Worm (Caenorhabditis elegans) whole organism, L1 larva: Measurements from ENCODE around the gene flp-12.

Experiments
- C34B4.2 ChIP-seq: sonication (generic microtip); optimal IDR thresholded peaks from 2 replicates; lab custom pipeline; 2017; ENCODE audit warnings: mild to moderate bottlenecking, missing genetic modification characterization, missing compliant biosample characterization
- F16B12.6 ChIP-seq: fragments of 150-350 bp; optimal IDR thresholded peaks from 2 replicates; lab custom pipeline; 2014; ENCODE audit warnings: missing biosample characterization, missing genetic modification characterization
- aha-1 ChIP-seq: fragments of 150-350 bp; optimal IDR thresholded peaks from 2 replicates; lab custom pipeline; 2014; ENCODE audit warnings: missing biosample characterization, missing genetic modification characterization
- blmp-1 ChIP-seq: fragments of 150-350 bp; optimal IDR thresholded peaks from 2 replicates; lab custom pipeline; 2014; ENCODE audit warnings: missing biosample characterization, missing genetic modification characterization
- ceh-63 ChIP-seq: fragments of 200-800 bp; sonication (Bioruptor generic); optimal IDR thresholded peaks from 2 replicates; lab custom pipeline; 2018; ENCODE audit warnings: mild to moderate bottlenecking, missing genetic modification characterization, missing compliant biosample characterization
- ceh-82 ChIP-seq, 3 experiments: fragments of 150-350 bp in 1 of 3; sonication (generic microtip) in 2 of 3; optimal IDR thresholded peaks; 2 replicates each; lab custom pipeline; 2014 to 2017; ENCODE audit warnings: missing biosample characterization in 3 of 3, missing genetic modification characterization in 3 of 3
- ceh-90 ChIP-seq: sonication (generic microtip); optimal IDR thresholded peaks from 2 replicates; lab custom pipeline; 2016; ENCODE audit warnings: missing genetic modification characterization, missing compliant biosample characterization
- dsc-1 ChIP-seq: sonication (generic microtip); optimal IDR thresholded peaks from 2 replicates; lab custom pipeline; 2016; ENCODE audit warnings: mild to moderate bottlenecking, missing genetic modification characterization, missing compliant biosample characterization
- efl-1 ChIP-seq, 4 experiments: fragments of 150-350 bp; optimal IDR thresholded peaks in 3 of 4; peaks in 1 of 4; 1 replicate in 1 of 4; 2 replicates in 3 of 4; lab custom pipeline; 2014; ENCODE audit warnings: missing biosample characterization in 2 of 4, missing genetic modification characterization in 2 of 4, missing genetic modification reagents in 2 of 4
- egl-27 ChIP-seq, 2 experiments: fragments of 150-350 bp in 1 of 2; sonication (generic microtip); optimal IDR thresholded peaks; 3 replicates each; lab custom pipeline; 2017 to 2018; ENCODE audit warnings: missing biosample characterization in 2 of 2, missing genetic modification characterization in 2 of 2, missing genetic modification reagents in 2 of 2
- elt-2 ChIP-seq: sonication (generic microtip); optimal IDR thresholded peaks from 2 replicates; lab custom pipeline; 2016; ENCODE audit warnings: missing genetic modification characterization, mild to moderate bottlenecking, inconsistent platforms, missing compliant biosample characterization, missing genetic modification reagents
- elt-3 ChIP-seq, 6 experiments: fragments of 150-350 bp in 1 of 6; sonication (generic microtip); optimal IDR thresholded peaks; 2 replicates each; lab custom pipeline; 2017 to 2018; ENCODE audit warnings: missing biosample characterization in 6 of 6, missing genetic modification characterization in 6 of 6, inconsistent platforms in 1 of 6
- ets-5 ChIP-seq: fragments of 200-800 bp; sonication (Bioruptor generic); IDR thresholded peaks from 2 replicates; pipeline ENCODE4 v1.3.6; 2022; ENCODE audit warnings: missing genetic modification characterization, missing compliant biosample characterization
- fkh-10 ChIP-seq: sonication (generic microtip); optimal IDR thresholded peaks from 2 replicates; lab custom pipeline; 2017; ENCODE audit warnings: missing biosample characterization, missing genetic modification reagents, missing genetic modification characterization
- fkh-8 ChIP-seq: sonication (generic microtip); optimal IDR thresholded peaks from 2 replicates; lab custom pipeline; 2016; ENCODE audit warnings: mild to moderate bottlenecking, missing genetic modification characterization, missing compliant biosample characterization
- hlh-4 ChIP-seq: sonication (generic microtip); optimal IDR thresholded peaks from 2 replicates; lab custom pipeline; 2016; ENCODE audit warnings: mild to moderate bottlenecking, missing genetic modification characterization, missing compliant biosample characterization
- hpl-2 ChIP-seq: fragments of 150-350 bp; optimal IDR thresholded peaks from 2 replicates; lab custom pipeline; 2014; ENCODE audit warnings: missing biosample characterization, missing genetic modification reagents, missing genetic modification characterization
- irx-1 ChIP-seq: sonication (generic microtip); optimal IDR thresholded peaks from 2 replicates; lab custom pipeline; 2016; ENCODE audit warnings: missing genetic modification characterization, missing compliant biosample characterization
- lin-13 ChIP-seq: fragments of 150-350 bp; optimal IDR thresholded peaks from 2 replicates; lab custom pipeline; 2014; ENCODE audit warnings: missing biosample characterization, missing genetic modification reagents, missing genetic modification characterization
- lin-15B ChIP-seq: fragments of 150-350 bp; sonication (generic microtip); optimal IDR thresholded peaks from 3 replicates; lab custom pipeline; 2014; ENCODE audit warnings: missing biosample characterization, missing genetic modification characterization
- lir-3 ChIP-seq: sonication (generic microtip); optimal IDR thresholded peaks from 2 replicates; lab custom pipeline; 2016; ENCODE audit warnings: mild to moderate bottlenecking, missing genetic modification characterization, moderate library complexity, missing compliant biosample characterization; ENCODE audit not compliant: poor library complexity
- mab-9 ChIP-seq: fragments of 200-800 bp; sonication (Bioruptor generic); IDR thresholded peaks from 2 replicates; pipeline ENCODE4 v1.3.6; 2022; ENCODE audit warnings: missing genetic modification reagents, missing genetic modification characterization, missing compliant biosample characterization
- mdl-1 ChIP-seq, 2 experiments: fragments of 150-350 bp; optimal IDR thresholded peaks; 2 replicates each; lab custom pipeline; 2014 to 2017; ENCODE audit warnings: missing biosample characterization in 2 of 2, missing genetic modification characterization in 2 of 2, inconsistent platforms in 1 of 2
- nhr-11 ChIP-seq: fragments of 150-350 bp; optimal IDR thresholded peaks from 2 replicates; lab custom pipeline; 2014; ENCODE audit warnings: missing biosample characterization, missing genetic modification characterization
- nhr-12 ChIP-seq: sonication (generic microtip); optimal IDR thresholded peaks from 2 replicates; lab custom pipeline; 2017; ENCODE audit warnings: missing biosample characterization, missing genetic modification characterization
- nhr-19 ChIP-seq: fragments of 200-800 bp; sonication (Bioruptor generic); conservative IDR thresholded peaks from 2 replicates; pipeline ENCODE4 v1.3.6; 2022; ENCODE audit warnings: missing genetic modification characterization, missing compliant biosample characterization
- nhr-20 ChIP-seq: sonication (generic microtip); optimal IDR thresholded peaks from 2 replicates; lab custom pipeline; 2016; ENCODE audit warnings: mild to moderate bottlenecking, missing genetic modification characterization, missing compliant biosample characterization
- nhr-47 ChIP-seq: sonication (generic microtip); optimal IDR thresholded peaks from 2 replicates; lab custom pipeline; 2016; ENCODE audit warnings: mild to moderate bottlenecking, missing genetic modification characterization, moderate library complexity, missing compliant biosample characterization
- nhr-71 ChIP-seq: sonication (generic microtip); optimal IDR thresholded peaks from 2 replicates; lab custom pipeline; 2016; ENCODE audit warnings: mild to moderate bottlenecking, missing genetic modification characterization, moderate library complexity, missing compliant biosample characterization
- nhr-76 ChIP-seq: sonication (generic microtip); optimal IDR thresholded peaks from 2 replicates; lab custom pipeline; 2017; ENCODE audit warnings: missing biosample characterization, missing genetic modification characterization
- nhr-84 ChIP-seq: sonication (generic microtip); optimal IDR thresholded peaks from 2 replicates; lab custom pipeline; 2017; ENCODE audit warnings: missing biosample characterization, missing genetic modification characterization
- nhr-85 ChIP-seq: sonication (generic microtip); peaks from one replicate; lab custom pipeline; 2016; ENCODE audit warnings: missing genetic modification characterization, inconsistent platforms, missing compliant biosample characterization
- pag-3 ChIP-seq: sonication (generic microtip); optimal IDR thresholded peaks from 2 replicates; lab custom pipeline; 2017; ENCODE audit warnings: missing genetic modification characterization, mild to moderate bottlenecking, missing compliant biosample characterization, antibody characterized with exemption, borderline replicate concordance; ENCODE audit not compliant: insufficient read depth
- rnt-1 ChIP-seq: sonication (generic microtip); optimal IDR thresholded peaks from 2 replicates; lab custom pipeline; 2016; ENCODE audit warnings: mild to moderate bottlenecking, missing genetic modification characterization, moderate library complexity, missing compliant biosample characterization
- skn-1 ChIP-seq: fragments of 150-350 bp; optimal IDR thresholded peaks from 2 replicates; lab custom pipeline; 2014; ENCODE audit warnings: missing biosample characterization, missing genetic modification characterization
- snpc-4 ChIP-seq: fragments of 150-350 bp; optimal IDR thresholded peaks from 2 replicates; lab custom pipeline; 2014; ENCODE audit warnings: missing biosample characterization, missing genetic modification characterization
- sox-4 ChIP-seq: sonication (generic microtip); optimal IDR thresholded peaks from 2 replicates; lab custom pipeline; 2016; ENCODE audit warnings: missing genetic modification characterization, missing compliant biosample characterization
- sptf-1 ChIP-seq: fragments of 150-350 bp; optimal IDR thresholded peaks from 2 replicates; lab custom pipeline; 2014; ENCODE audit warnings: missing biosample characterization, missing genetic modification characterization
- tbx-2 ChIP-seq: sonication (generic microtip); optimal IDR thresholded peaks from 2 replicates; lab custom pipeline; 2016; ENCODE audit warnings: missing genetic modification characterization, missing compliant biosample characterization
- tlp-1 ChIP-seq: fragments of 150-350 bp; optimal IDR thresholded peaks from 2 replicates; lab custom pipeline; 2014; ENCODE audit warnings: missing biosample characterization, missing genetic modification characterization
- unc-62 ChIP-seq: fragments of 150-350 bp; optimal IDR thresholded peaks from 2 replicates; lab custom pipeline; 2014; ENCODE audit warnings: missing biosample characterization, missing genetic modification reagents, missing genetic modification characterization
- unc-86 ChIP-seq: sonication (generic microtip); optimal IDR thresholded peaks from 2 replicates; lab custom pipeline; 2016; ENCODE audit warnings: missing genetic modification characterization, missing compliant biosample characterization
- unc-98 ChIP-seq: fragments of 200-800 bp; sonication (Bioruptor generic); IDR thresholded peaks from 2 replicates; pipeline ENCODE4 v1.3.6; 2022; ENCODE audit warnings: missing genetic modification characterization, missing compliant biosample characterization
- vab-15 ChIP-seq: sonication (generic microtip); optimal IDR thresholded peaks from 2 replicates; lab custom pipeline; 2017; ENCODE audit warnings: missing genotype, mild to moderate bottlenecking, missing genetic modification characterization, missing compliant biosample characterization
- ztf-11 ChIP-seq, 2 experiments: sonication (generic microtip); optimal IDR thresholded peaks; 2 replicates each; lab custom pipeline; 2016 to 2017; ENCODE audit warnings: missing genetic modification characterization in 2 of 2, missing biosample characterization in 1 of 2, missing compliant biosample characterization in 1 of 2

Gene flp-12

DNA sequence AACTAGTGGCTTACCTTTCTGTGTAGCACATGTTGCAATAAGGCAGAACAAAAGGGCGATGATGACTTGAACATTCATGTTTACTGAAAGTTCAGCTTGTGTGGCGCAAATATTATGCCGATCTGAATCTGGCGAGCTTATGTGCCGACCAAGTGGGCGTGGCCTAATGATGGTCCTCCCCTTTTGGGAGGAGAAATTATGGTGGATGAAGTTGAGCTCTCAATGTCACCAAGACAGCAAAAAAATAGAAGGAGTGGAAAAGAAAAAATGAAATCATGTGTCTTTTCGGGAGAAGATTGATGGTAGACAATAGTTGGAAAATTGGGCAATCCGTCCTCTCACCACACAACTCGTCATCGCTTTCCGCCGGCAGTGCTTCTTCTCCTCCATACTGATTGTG lies at the start of gene flp-12:
TSS of gene flp-12 (minus strand) at position 101 of the 400 bp plus-strand sequence.
- TF ChIP-seq sox-4 (tag; lab: Kevin White, UChicago) = no peak
- TF ChIP-seq nhr-19 (GFP tag; lab: Robert Waterston, UW) = no peak
- no peak for TF ChIP-seq F16B12.6
- no peak for TF ChIP-seq mdl-1 (tag; optimal IDR thresholded peaks at IDR 0.05; lab: Kevin White, UChicago)
- no peak for TF ChIP-seq nhr-20
- no peak for TF ChIP-seq hlh-4 (tag; lab: Kevin White, UChicago)
- TF ChIP-seq nhr-11 (tag; lab: Kevin White, UChicago) = no peak
- TF ChIP-seq, all 84 proteins: peak for 0

DNA sequence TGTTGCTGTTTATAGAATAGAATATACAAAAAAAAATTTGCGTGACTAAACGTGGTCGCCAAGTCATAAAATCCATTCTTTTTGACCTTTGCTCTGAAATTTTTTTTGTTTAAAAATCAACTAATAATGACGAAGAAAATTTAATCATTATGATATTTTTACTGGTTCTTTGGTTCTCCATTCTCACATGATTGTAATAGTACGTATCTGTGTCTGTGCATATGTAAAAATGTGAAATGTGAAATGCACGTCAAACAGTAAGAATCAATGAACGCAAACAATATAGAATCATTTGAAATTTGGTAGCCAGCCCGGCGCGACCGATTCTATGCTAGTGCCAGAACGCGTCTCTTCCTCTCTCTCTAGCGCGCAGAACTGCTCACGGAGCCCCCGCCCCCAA lies 44.7 kb upstream of the flp-12 start, which contains the start of gene hosl-1:
TSS of gene hosl-1 (plus strand) at position 301 of the 400 bp plus-strand sequence.
- TF ChIP-seq lir-3 (tag; lab: Kevin White, UChicago) (no peak), nhr-47 (tag; lab: Kevin White, UChicago) (no peak), egl-27 (tag; optimal IDR thresholded peaks at IDR 0.05; lab: Kevin White, UChicago) (no peak), mab-9 (no peak), ets-5 (no peak), fkh-10 (no peak), dsc-1 (tag; lab: Kevin White, UChicago) (no peak), snpc-4 (no peak), ceh-90 (tag; lab: Kevin White, UChicago) (no peak), C34B4.2 (tag; lab: Kevin White, UChicago) (no peak)

DNA sequence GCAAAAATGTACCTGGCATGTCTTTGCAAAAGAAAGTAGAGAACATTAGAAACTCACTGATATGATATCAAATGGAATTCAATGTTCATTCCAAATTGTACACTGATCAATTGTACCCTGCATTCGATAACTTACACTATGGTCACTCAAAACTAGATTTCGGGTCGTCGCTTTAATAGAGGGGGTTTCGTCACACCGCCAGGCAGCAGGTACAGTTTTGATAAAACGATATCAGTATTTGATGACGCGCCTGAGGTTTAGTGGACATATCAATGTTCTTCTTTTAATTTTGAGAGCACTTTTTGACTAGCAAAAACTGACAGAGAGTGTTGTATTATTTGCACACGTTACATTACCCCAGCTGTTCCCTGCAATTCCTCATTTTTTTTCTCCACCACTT lies 44.0 kb upstream of the flp-12 start:
- TF ChIP-seq skn-1 (tag; lab: Kevin White, UChicago) (no peak), rnt-1 (tag; lab: Kevin White, UChicago) (no peak), nhr-76 (tag; lab: Kevin White, UChicago) (no peak), elt-3 (tag; optimal IDR thresholded peaks at IDR 0.05; lab: Kevin White, UChicago) (peak in 1 of 6 experiments; percentile 4), elt-2 (tag; lab: Kevin White, UChicago) (peak; percentile 48), nhr-84 (no peak), pag-3 (no peak), tlp-1 (tag; lab: Kevin White, UChicago) (no peak), vab-15 (tag; lab: Kevin White, UChicago) (no peak)

DNA sequence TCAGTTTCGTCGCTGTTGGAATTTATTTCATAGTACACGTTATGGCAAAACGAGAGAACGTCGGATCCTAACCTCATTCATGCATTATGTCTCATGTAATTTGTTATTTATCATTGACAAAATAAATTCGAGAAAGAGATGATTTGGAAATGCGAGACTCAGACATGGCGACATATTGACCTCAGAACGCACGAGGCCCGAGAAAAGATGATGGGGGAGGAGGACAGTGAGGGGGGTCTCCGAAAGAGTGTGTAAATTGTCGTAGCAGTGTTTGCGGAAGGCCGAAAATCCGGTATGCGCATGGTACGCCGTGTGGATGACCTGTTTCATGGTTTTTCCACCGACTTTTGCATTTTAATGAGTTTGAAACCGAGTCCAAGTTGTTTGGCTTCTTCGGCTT lies 43.5 kb upstream of the flp-12 start:
- no peak for TF ChIP-seq hpl-2 (GFP tag; lab: Kevin White, UChicago)
- TF ChIP-seq efl-1 (optimal IDR thresholded peaks at IDR 0.05; lab: Kevin White, UChicago) = peak; percentile 11 to 37
- peak in 1 of 2 experiments; percentile 9 for TF ChIP-seq efl-1 (GFP tag; optimal IDR thresholded peaks at IDR 0.05 in 1 of 2; lab: Kevin White, UChicago)
- TF ChIP-seq nhr-85 = peak; percentile 85
- TF ChIP-seq ceh-82 (tag; optimal IDR thresholded peaks at IDR 0.05; lab: Kevin White, UChicago) = peak in 1 of 3 experiments; percentile 49
- TF ChIP-seq ztf-11 (tag; optimal IDR thresholded peaks at IDR 0.05; lab: Kevin White, UChicago) = no peak
- TF ChIP-seq sptf-1 (tag; lab: Kevin White, UChicago) = no peak
- peak in 1 of 2 experiments; percentile 89 for TF ChIP-seq mdl-1 (tag; optimal IDR thresholded peaks at IDR 0.05; lab: Kevin White, UChicago)
- TF ChIP-seq lir-3 (tag; lab: Kevin White, UChicago) = peak; percentile 11
- TF ChIP-seq nhr-19 (GFP tag; lab: Robert Waterston, UW) = peak; percentile 56
- peak; percentile 46 for TF ChIP-seq tbx-2 (tag; lab: Kevin White, UChicago)
- peak; percentile 61 for TF ChIP-seq skn-1 (tag; lab: Kevin White, UChicago)
- TF ChIP-seq unc-86 (tag; lab: Kevin White, UChicago) = peak; percentile 18
- TF ChIP-seq fkh-8 = peak; percentile 21
- no peak for TF ChIP-seq aha-1 (tag; lab: Kevin White, UChicago)
- no peak for TF ChIP-seq unc-98
- no peak for TF ChIP-seq elt-2 (tag; lab: Kevin White, UChicago)
- peak; percentile 68 for TF ChIP-seq nhr-71 (tag; lab: Kevin White, UChicago)
- peak; percentile 32 for TF ChIP-seq dsc-1 (tag; lab: Kevin White, UChicago)
- TF ChIP-seq C34B4.2 (tag; lab: Kevin White, UChicago) = no peak
- TF ChIP-seq sox-4 (tag; lab: Kevin White, UChicago) = no peak
- TF ChIP-seq egl-27 (tag; optimal IDR thresholded peaks at IDR 0.05; lab: Kevin White, UChicago) = no peak
- no peak for TF ChIP-seq ceh-63 (GFP tag; lab: Kevin White, UChicago)
- TF ChIP-seq nhr-12 (tag; lab: Kevin White, UChicago) = no peak
- TF ChIP-seq fkh-10 = no peak
- TF ChIP-seq blmp-1 (tag; lab: Kevin White, UChicago) = peak; percentile 59
- TF ChIP-seq hlh-4 (tag; lab: Kevin White, UChicago) = no peak
- no peak for TF ChIP-seq lin-15B (tag; lab: Kevin White, UChicago)
- no peak for TF ChIP-seq pag-3
- TF ChIP-seq irx-1 = peak; percentile 55
- peak; percentile 13 for TF ChIP-seq lin-13
- TF ChIP-seq unc-62 (GFP tag; lab: Kevin White, UChicago) = no peak
- TF ChIP-seq nhr-20 = peak; percentile 75
- peak; percentile 65 for TF ChIP-seq rnt-1 (tag; lab: Kevin White, UChicago)
